Worm (Caenorhabditis elegans): Measurements from ENCODE around the gene lin-14.

The lin-14 gene

ce11 chrX:11465215-11465614 is at the start of gene lin-14 (continued):
- TF ChIP-seq lin-29 (GFP tag; IDR thresholded peaks at IDR 0.05) (no peak), Y48G9A.11 (GFP tag; IDR thresholded peaks at IDR 0.05) (no peak)

ce11 chrX:11418667-11419066 is 46.7 kb upstream of the lin-14 start, which contains the start of gene F46C3.2:
Gene F46C3.2, minus strand, starts transcription at chrX:11418767.
- TF ChIP-seq ceh-32 (tag; optimal IDR thresholded peaks at IDR 0.05; ENCODE audit: poor library complexity) (no peak), pqm-1 (tag; optimal IDR thresholded peaks at IDR 0.05) (peak; percentile 40), daf-16 (GFP tag; optimal IDR thresholded peaks at IDR 0.05) (no peak), daf-16 (tag; optimal IDR thresholded peaks at IDR 0.05) (peak; percentile 35), nhr-28 (tag; optimal IDR thresholded peaks at IDR 0.05) (peak; percentile 16), hlh-30 (tag; optimal IDR thresholded peaks at IDR 0.05; ENCODE audit: insufficient read depth) (no peak)

- TF ChIP-seq nhr-48 (tag; optimal IDR thresholded peaks at IDR 0.05) (no peak), nhr-6 (tag; optimal IDR thresholded peaks at IDR 0.05) (no peak), mxl-3 (GFP tag; optimal IDR thresholded peaks at IDR 0.05) (peak; percentile 10), hlh-30 (tag; optimal IDR thresholded peaks at IDR 0.05; ENCODE audit: insufficient read depth) (peak; percentile 22), lim-7 (GFP tag; IDR thresholded peaks at IDR 0.05) (0 out of 2 replicates have a peak, but pooled peaks have one; percentile 36), zfp-3 (GFP tag; conservative IDR thresholded peaks at IDR 0.05) (no peak), tag-97 (GFP tag; IDR thresholded peaks at IDR 0.05) (0 out of 2 replicates have a peak, but pooled peaks have one; percentile 39), nhr-28 (tag; optimal IDR thresholded peaks at IDR 0.05) (no peak), dmd-8 (GFP tag; IDR thresholded peaks at IDR 0.05) (no peak), ceh-32 (tag; optimal IDR thresholded peaks at IDR 0.05; ENCODE audit: poor library complexity) (no peak), mdl-1 (tag; optimal IDR thresholded peaks at IDR 0.05) (peak in 1 of 2 experiments; percentile 7), lin-13 (GFP tag; optimal IDR thresholded peaks at IDR 0.05) (no peak), hlh-11 (tag; optimal IDR thresholded peaks at IDR 0.05) (peak; percentile 13), attf-4 (tag; optimal IDR thresholded peaks at IDR 0.05) (no peak), hif-1 (tag; optimal IDR thresholded peaks at IDR 0.05) (no peak), aha-1 (tag) (no peak)
Measured at ce11 chrX:11419988-11420387, 45.4 kb upstream of the lin-14 start, which contains the start of gene F46C3.6. Gene F46C3.6, minus strand, starts transcription at chrX:11420074.

- TF ChIP-seq hlh-11 (tag; optimal IDR thresholded peaks at IDR 0.05) (peak; percentile 20), aha-1 (tag) (peak; percentile 45), nhr-28 (tag; optimal IDR thresholded peaks at IDR 0.05) (peak; percentile 14), nhr-11 (tag; optimal IDR thresholded peaks at IDR 0.05) (no peak), set-16 (GFP tag; IDR thresholded peaks at IDR 0.05) (no peak), daf-16 (GFP tag; optimal IDR thresholded peaks at IDR 0.05) (no peak), daf-16 (tag; optimal IDR thresholded peaks at IDR 0.05) (peak; percentile 86), pqm-1 (tag; optimal IDR thresholded peaks at IDR 0.05) (peak; percentile 36)
Measured at ce11 chrX:11426647-11427046, 38.7 kb upstream of the lin-14 start.

- TF ChIP-seq aha-1 (tag): peak; percentile 93
- no peak for TF ChIP-seq hlh-30 (tag; optimal IDR thresholded peaks at IDR 0.05; ENCODE audit: insufficient read depth)
Measured at ce11 chrX:11427550-11427949, 37.8 kb upstream of the lin-14 start.

DNA sequence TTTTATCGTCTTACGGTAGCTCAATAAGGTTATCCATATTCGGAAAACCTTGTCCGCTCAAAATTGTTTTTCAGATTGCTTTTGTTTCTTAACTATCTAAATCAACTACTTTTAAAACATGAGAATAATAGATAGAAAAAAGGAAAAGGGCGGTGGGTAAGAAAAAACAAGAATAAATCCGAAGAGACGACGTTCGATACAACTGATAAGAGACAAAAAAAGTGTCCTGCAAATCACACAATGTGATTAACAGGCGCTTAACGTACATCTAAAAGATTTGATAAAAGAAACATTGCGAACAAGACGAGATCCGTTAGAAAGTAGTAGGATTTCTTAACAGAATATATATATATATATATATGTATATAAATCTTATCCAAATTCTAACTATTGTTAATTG is 31.9 kb upstream of the lin-14 start, which contains the start of gene hum-4:
TSS of gene hum-4 (minus strand) at position 101 of the 400 bp plus-strand sequence.
- TF ChIP-seq Y105C5A.15 (GFP tag; IDR thresholded peaks at IDR 0.05) (no peak), unc-39 (tag; optimal IDR thresholded peaks at IDR 0.05) (no peak), daf-19 (GFP tag; conservative IDR thresholded peaks at IDR 0.05) (no peak), zip-11 (GFP tag; IDR thresholded peaks at IDR 0.05) (no peak)

DNA sequence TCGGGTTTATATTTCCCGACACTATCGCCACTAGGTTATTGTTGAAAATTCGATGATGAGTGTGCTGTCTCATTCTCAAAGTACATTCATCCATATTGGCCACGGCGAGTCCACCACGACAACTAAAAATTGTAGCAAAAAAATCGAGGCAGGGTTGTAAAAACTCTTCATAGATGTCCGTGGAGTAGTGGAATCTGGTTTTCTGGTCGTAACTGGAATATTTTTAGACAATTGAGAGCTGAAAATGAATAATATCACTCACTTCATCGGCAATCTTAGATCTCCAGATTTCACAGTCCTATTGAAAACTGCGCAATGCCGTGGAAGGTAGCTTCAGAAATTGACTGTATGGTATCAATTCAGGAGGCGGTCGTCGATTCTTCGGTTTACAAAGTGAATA is 29.9 kb upstream of the lin-14 start:
- TF ChIP-seq F10B5.3 (tag; optimal IDR thresholded peaks at IDR 0.05): no peak
- no peak for TF ChIP-seq daf-19 (GFP tag; conservative IDR thresholded peaks at IDR 0.05)
- peak; percentile 95 for TF ChIP-seq aha-1 (tag)

Data from whole organism, L4 larva.